Worm (Caenorhabditis elegans): Measurements from ENCODE around the gene C32B5.7.

Gene C32B5.7

ce11 chrII:922778-923177 lies 37.5 kb upstream of the C32B5.7 start:
- TF ChIP-seq ztf-11 (tag; optimal IDR thresholded peaks at IDR 0.05) (no peak), D1046.2 (GFP tag; IDR thresholded peaks at IDR 0.05) (no peak), tag-97 (GFP tag; IDR thresholded peaks at IDR 0.05) (no peak), jun-1 (tag; optimal IDR thresholded peaks at IDR 0.05) (no peak), pqm-1 (tag; optimal IDR thresholded peaks at IDR 0.05) (peak; percentile 83), sdz-12 (GFP tag; optimal IDR thresholded peaks at IDR 0.05) (no peak), dmd-6 (GFP tag; IDR thresholded peaks at IDR 0.05) (peak; percentile 69), ZK337.2 (GFP tag; IDR thresholded peaks at IDR 0.05) (no peak), mdt-29 (GFP tag; IDR thresholded peaks at IDR 0.05) (no peak), unc-62 (GFP tag; optimal IDR thresholded peaks at IDR 0.05 in 1 of 2) (peak in 1 of 2 experiments; percentile 56), unc-62 (tag; optimal IDR thresholded peaks at IDR 0.05) (no peak)

ce11 chrII:923521-923920 lies 36.8 kb upstream of the C32B5.7 start, which contains the start of gene fbxc-28:
TSS of gene fbxc-28 (plus strand) at chrII:923821.
- no peak for TF ChIP-seq ceh-32 (tag; optimal IDR thresholded peaks at IDR 0.05; ENCODE audit: poor library complexity)
- no peak for TF ChIP-seq fkh-10 (GFP tag; optimal IDR thresholded peaks at IDR 0.05)
- no peak for TF ChIP-seq Y48G9A.11 (GFP tag; IDR thresholded peaks at IDR 0.05)
- no peak for TF ChIP-seq snpc-1.2 (GFP tag; IDR thresholded peaks at IDR 0.05)
- no peak for TF ChIP-seq hif-1 (tag; optimal IDR thresholded peaks at IDR 0.05)
- TF ChIP-seq php-3 (GFP tag; IDR thresholded peaks at IDR 0.05), result no peak
- TF ChIP-seq aly-2 (tag; optimal IDR thresholded peaks at IDR 0.05), result no peak
- TF ChIP-seq daf-12 (tag; optimal IDR thresholded peaks at IDR 0.05), result no peak
- TF ChIP-seq nhr-6 (tag; optimal IDR thresholded peaks at IDR 0.05), result no peak
- TF ChIP-seq ztf-7 (tag; optimal IDR thresholded peaks at IDR 0.05), result no peak
- no peak for TF ChIP-seq nhr-111 (GFP tag; optimal IDR thresholded peaks at IDR 0.05)
- TF ChIP-seq lin-13 (GFP tag; optimal IDR thresholded peaks at IDR 0.05), result no peak
- TF ChIP-seq egl-27 (tag; optimal IDR thresholded peaks at IDR 0.05), result no peak
- no peak for TF ChIP-seq spr-1 (tag; optimal IDR thresholded peaks at IDR 0.05)
- no peak for TF ChIP-seq nhr-41 (GFP tag; IDR thresholded peaks at IDR 0.05)

- TF ChIP-seq ztf-7 (tag; optimal IDR thresholded peaks at IDR 0.05), result no peak
- no peak for TF ChIP-seq lsy-2 (tag; optimal IDR thresholded peaks at IDR 0.05)
- TF ChIP-seq php-3 (GFP tag; IDR thresholded peaks at IDR 0.05), result no peak
- TF ChIP-seq arid-1 (GFP tag; conservative IDR thresholded peaks at IDR 0.05), result no peak
- TF ChIP-seq dmd-9 (GFP tag; IDR thresholded peaks at IDR 0.05), result no peak
- no peak for TF ChIP-seq ceh-82 (tag; optimal IDR thresholded peaks at IDR 0.05)
- no peak for TF ChIP-seq tag-97 (GFP tag; IDR thresholded peaks at IDR 0.05)
- no peak for TF ChIP-seq mdl-1 (tag; optimal IDR thresholded peaks at IDR 0.05)
- no peak for TF ChIP-seq ZK546.5 (tag; optimal IDR thresholded peaks at IDR 0.05)
- TF ChIP-seq gei-8 (GFP tag; optimal IDR thresholded peaks at IDR 0.05), result no peak
- no peak for TF ChIP-seq nhr-102 (tag; optimal IDR thresholded peaks at IDR 0.05)
- no peak for TF ChIP-seq fos-1 (tag; optimal IDR thresholded peaks at IDR 0.05)
- TF ChIP-seq mes-2 (tag; optimal IDR thresholded peaks at IDR 0.05; ENCODE audit: poor library complexity, severe bottlenecking), result no peak
- TF ChIP-seq F37D6.2 (tag; optimal IDR thresholded peaks at IDR 0.05), result no peak
- no peak for TF ChIP-seq ztf-11 (tag; optimal IDR thresholded peaks at IDR 0.05)
- TF ChIP-seq ceh-32 (tag; optimal IDR thresholded peaks at IDR 0.05; ENCODE audit: poor library complexity), result no peak
- no peak for TF ChIP-seq lim-7 (GFP tag; IDR thresholded peaks at IDR 0.05)
- TF ChIP-seq ZK337.2 (GFP tag; IDR thresholded peaks at IDR 0.05), result no peak
- no peak for TF ChIP-seq hlh-30 (tag; optimal IDR thresholded peaks at IDR 0.05; ENCODE audit: insufficient read depth)
- no peak for TF ChIP-seq ceh-20 (GFP tag; IDR thresholded peaks at IDR 0.05)
Observed at ce11 chrII:927331-927730, 33.0 kb upstream of the C32B5.7 start, which contains the start of gene R07C3.13. TSS of gene R07C3.13 (minus strand) at chrII:927431.
